Worm (Caenorhabditis elegans) whole organism, mixed stage, embryonic: Measurements from ENCODE around the gene nrfl-1.

Experiments
- M03D4.4 ChIP-seq: sonication (generic microtip); optimal IDR thresholded peaks from 2 replicates; lab custom pipeline; 2017; ENCODE audit warnings: mild to moderate bottlenecking, missing genetic modification characterization, missing compliant biosample characterization
- bed-3 ChIP-seq: fragments of 200-800 bp; sonication (Bioruptor generic); optimal IDR thresholded peaks from 3 replicates; lab custom pipeline; 2018; ENCODE audit warnings: mild to moderate bottlenecking, missing genetic modification characterization, moderate library complexity, missing compliant biosample characterization
- blmp-1 ChIP-seq: fragments of 150-350 bp; optimal IDR thresholded peaks from 2 replicates; lab custom pipeline; 2014; ENCODE audit warnings: missing biosample characterization, missing genetic modification characterization
- ceh-39 ChIP-seq: fragments of 150-350 bp; optimal IDR thresholded peaks from 2 replicates; lab custom pipeline; 2014; ENCODE audit warnings: missing biosample characterization, missing genetic modification characterization
- ceh-43 ChIP-seq: fragments of 200-800 bp; sonication (Bioruptor generic); optimal IDR thresholded peaks from 2 replicates; lab custom pipeline; 2018; ENCODE audit warnings: mild to moderate bottlenecking, missing genetic modification characterization, moderate library complexity, missing compliant biosample characterization
- ces-1 ChIP-seq: fragments of 150-350 bp; optimal IDR thresholded peaks from 2 replicates; lab custom pipeline; 2014; ENCODE audit warnings: missing biosample characterization, missing genetic modification reagents, missing genetic modification characterization
- cnd-1 ChIP-seq: fragments of 200-800 bp; sonication (Bioruptor generic); optimal IDR thresholded peaks from 2 replicates; lab custom pipeline; 2018; ENCODE audit warnings: mild to moderate bottlenecking, missing genetic modification characterization, missing compliant biosample characterization
- drap-1 ChIP-seq: fragments of 200-800 bp; sonication (Bioruptor generic); optimal IDR thresholded peaks from 3 replicates; lab custom pipeline; 2018; ENCODE audit warnings: mild to moderate bottlenecking, missing genetic modification characterization, missing compliant biosample characterization
- flh-1 ChIP-seq: fragments of 200-800 bp; sonication (Bioruptor generic); optimal IDR thresholded peaks from 2 replicates; lab custom pipeline; 2018; ENCODE audit warnings: mild to moderate bottlenecking, missing genetic modification characterization, moderate library complexity, missing compliant biosample characterization
- ham-2 ChIP-seq: fragments of 200-800 bp; sonication (Bioruptor generic); optimal IDR thresholded peaks from 2 replicates; lab custom pipeline; 2018; ENCODE audit warnings: mild to moderate bottlenecking, missing genetic modification characterization, missing compliant biosample characterization
- hlh-1 ChIP-seq: fragments of 150-350 bp; optimal IDR thresholded peaks from 2 replicates; lab custom pipeline; 2014; ENCODE audit warnings: missing biosample characterization, missing genetic modification reagents, missing genetic modification characterization
- lin-13 ChIP-seq: fragments of 150-350 bp; optimal IDR thresholded peaks from 2 replicates; lab custom pipeline; 2014; ENCODE audit warnings: missing biosample characterization, missing genetic modification characterization
- lin-32 ChIP-seq: fragments of 200-800 bp; sonication (Bioruptor generic); optimal IDR thresholded peaks from 2 replicates; lab custom pipeline; 2018; ENCODE audit warnings: mild to moderate bottlenecking, missing genetic modification characterization, missing compliant biosample characterization
- lsy-2 ChIP-seq: fragments of 150-350 bp; optimal IDR thresholded peaks from 2 replicates; lab custom pipeline; 2014; ENCODE audit warnings: missing biosample characterization, missing genetic modification characterization
- mab-5 ChIP-seq: fragments of 150-350 bp; optimal IDR thresholded peaks from 2 replicates; lab custom pipeline; 2014; ENCODE audit warnings: missing biosample characterization, missing genetic modification characterization
- mep-1 ChIP-seq: fragments of 150-350 bp; optimal IDR thresholded peaks from 2 replicates; lab custom pipeline; 2017; ENCODE audit warnings: missing biosample characterization, missing genetic modification reagents, missing genetic modification characterization, inconsistent platforms
- mls-2 ChIP-seq: sonication (generic microtip); optimal IDR thresholded peaks from 2 replicates; lab custom pipeline; 2016; ENCODE audit warnings: mild to moderate bottlenecking, missing genetic modification characterization, moderate library complexity, missing compliant biosample characterization
- nhr-12 ChIP-seq: fragments of 150-350 bp; optimal IDR thresholded peaks from 2 replicates; lab custom pipeline; 2014; ENCODE audit warnings: missing biosample characterization, missing genetic modification characterization
- nhr-237 ChIP-seq: fragments of 150-350 bp; optimal IDR thresholded peaks from 2 replicates; lab custom pipeline; 2014; ENCODE audit warnings: missing biosample characterization, missing genetic modification characterization
- nhr-28 ChIP-seq: fragments of 150-350 bp; optimal IDR thresholded peaks from 2 replicates; lab custom pipeline; 2014; ENCODE audit warnings: missing biosample characterization, missing genetic modification characterization
- nhr-76 ChIP-seq: sonication (generic microtip); optimal IDR thresholded peaks from 2 replicates; lab custom pipeline; 2017; ENCODE audit warnings: missing biosample characterization, missing genetic modification characterization
- pha-4 ChIP-seq: fragments of 150-350 bp; optimal IDR thresholded peaks from 2 replicates; lab custom pipeline; 2018; ENCODE audit warnings: missing biosample characterization, missing genetic modification reagents, missing genetic modification characterization
- sem-2 ChIP-seq: fragments of 200-800 bp; sonication (Bioruptor generic); optimal IDR thresholded peaks from 2 replicates; lab custom pipeline; 2018; ENCODE audit warnings: mild to moderate bottlenecking, missing genetic modification characterization, missing compliant biosample characterization
- snpc-4 ChIP-seq: fragments of 150-350 bp; optimal IDR thresholded peaks from 2 replicates; lab custom pipeline; 2014; ENCODE audit warnings: missing biosample characterization, missing genetic modification characterization
- sptf-1 ChIP-seq: sonication (generic microtip); optimal IDR thresholded peaks from 2 replicates; lab custom pipeline; 2017; ENCODE audit warnings: mild to moderate bottlenecking, missing genetic modification characterization, moderate library complexity, missing compliant biosample characterization
- unc-39 ChIP-seq: fragments of 150-350 bp; optimal IDR thresholded peaks from 2 replicates; lab custom pipeline; 2014; ENCODE audit warnings: missing biosample characterization, missing genetic modification characterization

Gene nrfl-1

ce11 chrIV:9146819-9147518, 28.1 kb downstream of the nrfl-1 start, which contains the start of the genes rpb-12 and aly-2:
Gene rpb-12, minus strand, starts transcription at chrIV:9146869.
Gene aly-2, plus strand, starts transcription at chrIV:9147468.
- no peak for TF ChIP-seq sem-2 (GFP tag; lab: Kevin White, UChicago)
- peak; percentile 4 for TF ChIP-seq mep-1 (tag; lab: Kevin White, UChicago)
- TF ChIP-seq sptf-1 (tag; lab: Kevin White, UChicago), result no peak
- TF ChIP-seq drap-1 (GFP tag; lab: Kevin White, UChicago), result no peak
- TF ChIP-seq ceh-43 (GFP tag; lab: Kevin White, UChicago), result no peak
- TF ChIP-seq snpc-4, result no peak
- no peak for TF ChIP-seq mab-5
- TF ChIP-seq pha-4 (tag; lab: Kevin White, UChicago), result peak; percentile 46
- TF ChIP-seq, all 35 proteins: peak for 2

- TF ChIP-seq sem-2 (GFP tag; lab: Kevin White, UChicago), result no peak
These were observed 31.3 kb downstream of the nrfl-1 start, which contains the start of gene F23B2.7 for ce11 chrIV:9150175-9150574. Gene F23B2.7, plus strand, starts transcription at chrIV:9150475.

ce11 chrIV:9154263-9154662, 35.4 kb downstream of the nrfl-1 start, which contains the start of gene F23B2.10:
Gene F23B2.10, minus strand, starts transcription at chrIV:9154363.
- TF ChIP-seq blmp-1 (tag; lab: Kevin White, UChicago) (no peak), lsy-2 (no peak)

ce11 chrIV:9158969-9159800, 40.3 kb downstream of the nrfl-1 start, which contains the start of gene pcp-3:
Gene pcp-3, minus strand, starts transcription at chrIV:9159019.
- TF ChIP-seq hlh-1 (no peak), cnd-1 (tag; lab: Kevin White, UChicago) (no peak), ceh-43 (GFP tag; lab: Kevin White, UChicago) (no peak), mep-1 (tag; lab: Kevin White, UChicago) (no peak), nhr-237 (tag; lab: Kevin White, UChicago) (no peak), lin-32 (GFP tag; lab: Kevin White, UChicago) (no peak), ham-2 (GFP tag; lab: Kevin White, UChicago) (no peak), ces-1 (no peak), snpc-4 (no peak), bed-3 (GFP tag; lab: Kevin White, UChicago) (no peak), drap-1 (GFP tag; lab: Kevin White, UChicago) (no peak), M03D4.4 (no peak)

ce11 chrIV:9159863-9160262, 41.0 kb downstream of the nrfl-1 start:
- TF ChIP-seq flh-1 (GFP tag; lab: Kevin White, UChicago), result no peak
- TF ChIP-seq lsy-2, result no peak
- TF ChIP-seq nhr-12, result no peak
- no peak for TF ChIP-seq unc-39 (tag; lab: Kevin White, UChicago)
- no peak for TF ChIP-seq ceh-39 (tag; lab: Kevin White, UChicago)
- no peak for TF ChIP-seq cnd-1 (tag; lab: Kevin White, UChicago)
- no peak for TF ChIP-seq nhr-28 (tag; lab: Kevin White, UChicago)
- no peak for TF ChIP-seq sem-2 (GFP tag; lab: Kevin White, UChicago)
- no peak for TF ChIP-seq sptf-1 (tag; lab: Kevin White, UChicago)
- TF ChIP-seq snpc-4, result no peak
- no peak for TF ChIP-seq ces-1
- TF ChIP-seq lin-13 (tag; lab: Kevin White, UChicago), result no peak
- TF ChIP-seq mls-2, result no peak

- TF ChIP-seq ceh-43 (GFP tag; lab: Kevin White, UChicago) (no peak), nhr-76 (no peak), sem-2 (GFP tag; lab: Kevin White, UChicago) (no peak)
These were observed 46.1 kb downstream of the nrfl-1 start, which contains the start of gene pcp-2 for ce11 chrIV:9165027-9165426. Gene pcp-2, minus strand, starts transcription at chrIV:9165127.
